Worm (Caenorhabditis elegans): ENCODE measurements around the gene srt-16.

srt-16 gene

DNA sequence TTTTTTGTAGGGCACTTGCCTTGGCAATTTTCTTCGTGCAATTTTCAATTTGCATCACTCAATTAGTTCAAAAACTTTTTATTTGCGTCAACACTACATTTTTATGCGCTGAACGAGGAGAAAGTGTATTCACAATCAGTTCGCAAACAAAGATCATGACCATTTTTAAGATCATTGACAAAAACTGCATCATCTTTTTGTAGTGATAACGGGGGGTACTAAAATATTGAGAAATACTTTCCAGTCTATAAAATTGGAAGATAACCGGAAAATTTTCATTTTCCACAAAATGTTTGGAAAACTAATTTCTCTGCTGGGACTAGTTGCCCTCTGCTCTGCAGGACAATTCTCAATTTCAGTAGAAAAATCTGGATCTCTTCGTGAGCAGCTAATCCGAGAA is 40.0 kb downstream of the srt-16 start, which contains the start of gene asp-8:
TSS of gene asp-8 (plus strand) at position 276 of the 400 bp plus-strand sequence.
- peak; percentile 54 for TF ChIP-seq elt-2 (tag; optimal IDR thresholded peaks at IDR 0.05)
- no peak for TF ChIP-seq ZK546.5 (tag; optimal IDR thresholded peaks at IDR 0.05)

DNA sequence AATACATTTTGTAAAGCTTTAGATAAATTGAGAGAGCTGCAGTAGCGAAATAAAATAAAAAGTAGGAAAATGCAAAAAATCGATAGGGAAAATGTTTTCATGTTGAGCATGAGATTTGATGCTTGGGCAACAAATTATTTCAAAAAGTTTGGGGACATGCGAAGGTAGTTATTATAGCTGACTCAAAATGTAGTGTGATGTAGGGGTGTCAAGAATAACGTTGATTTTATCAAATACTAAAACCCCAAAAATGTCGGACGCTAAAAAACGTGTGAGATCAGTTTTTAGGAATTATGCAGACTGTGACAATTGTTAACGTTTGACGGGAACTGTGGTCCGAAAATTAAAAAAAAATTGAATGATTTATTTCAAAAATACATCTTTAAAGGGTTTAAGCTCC is 43.0 kb downstream of the srt-16 start, which contains the start of gene irld-12:
TSS of gene irld-12 (minus strand) at position 101 of the 400 bp plus-strand sequence.
- no peak for TF ChIP-seq ceh-82 (tag; optimal IDR thresholded peaks at IDR 0.05)
- TF ChIP-seq daf-12 (tag; optimal IDR thresholded peaks at IDR 0.05): no peak
- no peak for TF ChIP-seq elt-2 (tag; optimal IDR thresholded peaks at IDR 0.05)
- no peak for TF ChIP-seq lin-15B (tag; optimal IDR thresholded peaks at IDR 0.05)
- no peak for TF ChIP-seq egl-27 (tag; optimal IDR thresholded peaks at IDR 0.05)
- no peak for TF ChIP-seq mml-1 (tag; optimal IDR thresholded peaks at IDR 0.05)
- no peak for TF ChIP-seq lsy-12 (tag; optimal IDR thresholded peaks at IDR 0.05)
- no peak for TF ChIP-seq ZK546.5 (tag; optimal IDR thresholded peaks at IDR 0.05)
- TF ChIP-seq nhr-11 (tag; optimal IDR thresholded peaks at IDR 0.05): no peak
- TF ChIP-seq aly-2 (tag; optimal IDR thresholded peaks at IDR 0.05): no peak

- TF ChIP-seq elt-2 (tag; optimal IDR thresholded peaks at IDR 0.05): no peak
- no peak for TF ChIP-seq ZK546.5 (tag; optimal IDR thresholded peaks at IDR 0.05)
- TF ChIP-seq daf-12 (tag; optimal IDR thresholded peaks at IDR 0.05): no peak
- TF ChIP-seq unc-62 (GFP tag; optimal IDR thresholded peaks at IDR 0.05): no peak
- no peak for TF ChIP-seq skn-1 (tag; optimal IDR thresholded peaks at IDR 0.05)
- TF ChIP-seq R02D3.7 (tag; optimal IDR thresholded peaks at IDR 0.05): no peak
- TF ChIP-seq nfya-1 (tag; optimal IDR thresholded peaks at IDR 0.05; ENCODE audit: insufficient read depth): no peak
- TF ChIP-seq nhr-28 (tag; optimal IDR thresholded peaks at IDR 0.05): no peak
- no peak for TF ChIP-seq ceh-16 (tag; optimal IDR thresholded peaks at IDR 0.05)
- no peak for TF ChIP-seq unc-39 (tag; optimal IDR thresholded peaks at IDR 0.05)
These were observed 46.4 kb downstream of the srt-16 start for ce11 chrV:3017930-3018329.

DNA sequence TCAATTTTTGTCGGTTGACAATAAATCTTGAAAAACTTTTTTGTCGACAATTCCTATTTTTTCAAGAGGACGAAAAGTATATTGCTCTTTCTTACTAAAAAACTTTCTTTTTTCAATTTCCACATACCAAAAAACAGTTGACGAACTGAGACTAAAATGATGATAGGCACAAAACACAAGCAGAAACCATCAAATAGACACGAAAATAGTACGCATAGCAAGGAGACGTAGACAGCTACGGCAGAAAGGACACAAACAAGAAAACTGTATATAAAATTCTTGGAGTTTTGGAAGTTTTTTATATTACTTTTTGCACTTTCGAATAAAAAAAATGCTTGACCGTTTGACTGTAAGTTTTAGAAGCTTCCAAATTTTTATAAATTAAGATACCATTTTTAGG is 50.1 kb downstream of the srt-16 start, which contains the start of gene K12D9.1:
TSS of gene K12D9.1 (plus strand) at position 301 of the 400 bp plus-strand sequence.
- TF ChIP-seq nhr-11 (tag; optimal IDR thresholded peaks at IDR 0.05): no peak
- TF ChIP-seq lin-39 (tag; optimal IDR thresholded peaks at IDR 0.05): no peak
- TF ChIP-seq egl-5 (tag; optimal IDR thresholded peaks at IDR 0.05): no peak
- no peak for TF ChIP-seq fos-1 (tag; optimal IDR thresholded peaks at IDR 0.05)
- TF ChIP-seq ceh-16 (tag; optimal IDR thresholded peaks at IDR 0.05): no peak
- no peak for TF ChIP-seq zag-1 (tag; optimal IDR thresholded peaks at IDR 0.05)
- no peak for TF ChIP-seq nhr-23 (tag; optimal IDR thresholded peaks at IDR 0.05)
- no peak for TF ChIP-seq elt-2 (tag; optimal IDR thresholded peaks at IDR 0.05)
- TF ChIP-seq unc-39 (tag; optimal IDR thresholded peaks at IDR 0.05): no peak
- no peak for TF ChIP-seq nhr-76 (tag; optimal IDR thresholded peaks at IDR 0.05)
- no peak for TF ChIP-seq mml-1 (tag; optimal IDR thresholded peaks at IDR 0.05)
- no peak for TF ChIP-seq tbx-2 (tag; optimal IDR thresholded peaks at IDR 0.05)
- no peak for TF ChIP-seq nfya-1 (tag; optimal IDR thresholded peaks at IDR 0.05; ENCODE audit: insufficient read depth)
- no peak for TF ChIP-seq nhr-43 (tag; optimal IDR thresholded peaks at IDR 0.05; ENCODE audit: poor library complexity, severe bottlenecking)
